Worm (Caenorhabditis elegans): ENCODE results near the gene rad-50.
A peak's percentile ranks its signal among the peaks of the same experiment; 100 is the strongest.

DNA sequence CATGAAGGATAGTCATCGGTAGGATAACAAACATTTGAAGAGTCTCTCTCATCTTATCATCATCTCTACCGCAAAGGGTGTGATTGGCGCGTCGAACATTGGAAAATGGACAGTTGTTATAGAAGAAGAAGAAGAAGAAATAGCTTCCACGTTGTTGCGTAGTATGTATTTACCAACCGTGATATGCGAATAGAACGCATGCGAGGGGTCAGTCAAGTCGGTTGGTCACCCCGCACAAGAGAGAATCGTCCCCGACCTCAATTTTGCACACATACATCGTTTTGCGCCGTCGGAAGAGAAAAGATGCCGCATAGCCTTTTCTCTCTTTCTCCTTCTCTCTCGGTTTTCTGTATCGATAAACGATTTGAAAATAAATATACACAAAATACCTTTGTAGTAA is 49.6 kb downstream of the rad-50 start:
- TF ChIP-seq elt-3 (tag; optimal IDR thresholded peaks at IDR 0.05) (no peak), nhr-76 (tag; optimal IDR thresholded peaks at IDR 0.05) (no peak), unc-62 (GFP tag; optimal IDR thresholded peaks at IDR 0.05) (no peak), pha-4 (tag; optimal IDR thresholded peaks at IDR 0.05) (peak; percentile 8), lsy-2 (tag; optimal IDR thresholded peaks at IDR 0.05) (no peak), zip-8 (tag; optimal IDR thresholded peaks at IDR 0.05) (no peak), blmp-1 (tag; optimal IDR thresholded peaks at IDR 0.05) (no peak), nhr-237 (tag; optimal IDR thresholded peaks at IDR 0.05) (no peak), ceh-39 (tag; optimal IDR thresholded peaks at IDR 0.05) (no peak), sem-2 (GFP tag; optimal IDR thresholded peaks at IDR 0.05) (no peak), snpc-4 (tag; optimal IDR thresholded peaks at IDR 0.05) (no peak)
